Worm (Caenorhabditis elegans) whole organism, L4/young adult: Measurements from ENCODE around the gene B0563.9.

Experiments used
- W03F9.2 ChIP-seq: fragments of 150-350 bp; optimal IDR thresholded peaks from 2 replicates; lab custom pipeline; 2014; ENCODE audit warnings: missing biosample characterization, missing genetic modification characterization
- him-1 ChIP-seq: sonication (generic microtip); optimal IDR thresholded peaks from 2 replicates; lab custom pipeline; 2016; ENCODE audit warnings: missing genotype, missing genetic modification reagents, missing genetic modification characterization, missing compliant biosample characterization

ce11 chrX:9180823-9181222 lies 12.5 kb downstream of the B0563.9 start, which contains the start of gene Y81B9A.4:
- TF ChIP-seq him-1 (no peak), W03F9.2 (no peak)
